Worm (Caenorhabditis elegans) whole organism, L4 larva: ENCODE measurements around the gene F18E3.12.

Source experiments
- T20F7.1 ChIP-seq: fragments of 200-800 bp; sonication (Bioruptor generic); optimal IDR thresholded peaks from 2 replicates; lab custom pipeline; 2018; ENCODE audit warnings: mild to moderate bottlenecking, missing genetic modification characterization, missing compliant biosample characterization
- arid-1 ChIP-seq: fragments of 200-800 bp; sonication (Bioruptor generic); conservative IDR thresholded peaks from 2 replicates; pipeline ENCODE4 v1.3.6; 2022; ENCODE audit warnings: missing genetic modification reagents, missing genetic modification characterization, missing compliant biosample characterization
- ceh-28 ChIP-seq: fragments of 150-350 bp; optimal IDR thresholded peaks from 2 replicates; lab custom pipeline; 2014; ENCODE audit warnings: missing biosample characterization, missing genetic modification reagents, missing genetic modification characterization
- ceh-62 ChIP-seq: sonication (generic microtip); optimal IDR thresholded peaks from 2 replicates; lab custom pipeline; 2017; ENCODE audit warnings: missing biosample characterization, missing genetic modification characterization
- ctbp-1 ChIP-seq: fragments of 200-800 bp; sonication (Bioruptor generic); IDR thresholded peaks from 2 replicates; pipeline ENCODE4 v1.3.6; 2022; ENCODE audit warnings: missing genetic modification reagents, missing genetic modification characterization, missing compliant biosample characterization
- egl-27 ChIP-seq: sonication (generic microtip); optimal IDR thresholded peaks from 3 replicates; lab custom pipeline; 2017; ENCODE audit warnings: missing biosample characterization, missing genetic modification reagents, missing genetic modification characterization
- fos-1 ChIP-seq: fragments of 150-350 bp; optimal IDR thresholded peaks from 2 replicates; lab custom pipeline; 2014; ENCODE audit warnings: missing biosample characterization, missing genetic modification characterization
- lin-39 ChIP-seq: fragments of 150-350 bp; optimal IDR thresholded peaks from 2 replicates; lab custom pipeline; 2014; ENCODE audit warnings: missing biosample characterization, missing genetic modification reagents, missing genetic modification characterization
- unc-130 ChIP-seq: sonication (generic microtip); optimal IDR thresholded peaks from 2 replicates; lab custom pipeline; 2016; ENCODE audit warnings: missing genetic modification reagents, missing genetic modification characterization, missing compliant biosample characterization
- unc-62 ChIP-seq, 3 experiments: fragments of 150-350 bp in 1 of 3; sonication (generic microtip); optimal IDR thresholded peaks in 2 of 3; peaks in 1 of 3; 1 replicate in 1 of 3; 2 replicates in 2 of 3; lab custom pipeline; 2014 to 2017; ENCODE audit warnings: missing biosample characterization in 3 of 3, missing genetic modification characterization in 3 of 3, missing genetic modification reagents in 3 of 3, missing genotype in 1 of 3
- zfp-3 ChIP-seq: fragments of 200-800 bp; sonication (Bioruptor generic); conservative IDR thresholded peaks from 2 replicates; pipeline ENCODE4 v1.3.6; 2022; ENCODE audit warnings: missing genetic modification reagents, missing genetic modification characterization, missing compliant biosample characterization

- TF ChIP-seq egl-27 (tag; lab: Kevin White, UChicago) (no peak), ceh-28 (tag; lab: Kevin White, UChicago) (no peak), T20F7.1 (GFP tag; lab: Kevin White, UChicago) (no peak), unc-62 (GFP tag; optimal IDR thresholded peaks at IDR 0.05 in 1 of 2; lab: Kevin White, UChicago) (no peak), unc-62 (tag; optimal IDR thresholded peaks at IDR 0.05; lab: Kevin White, UChicago) (no peak), ctbp-1 (GFP tag; lab: Robert Waterston, UW) (no peak), zfp-3 (no peak), unc-130 (no peak), ceh-62 (tag; lab: Kevin White, UChicago) (no peak), fos-1 (tag; lab: Kevin White, UChicago) (no peak), lin-39 (tag; lab: Kevin White, UChicago) (no peak), arid-1 (GFP tag; lab: Robert Waterston, UW) (no peak)
These were observed 22.9 kb upstream of the F18E3.12 start, which contains the start of gene fbxa-105 for ce11 chrV:7391933-7392332.
